Worm (Caenorhabditis elegans) whole organism, L3 larva: Measurements from ENCODE around the gene srsx-22.

Source experiments
- ZK546.5 ChIP-seq: sonication (generic microtip); optimal IDR thresholded peaks from 2 replicates; lab custom pipeline; 2017; ENCODE audit warnings: missing biosample characterization, missing genetic modification characterization
- ama-1 ChIP-seq: fragments of 150-350 bp; optimal IDR thresholded peaks from 2 replicates; lab custom pipeline; 2018
- ceh-28 ChIP-seq: fragments of 150-350 bp; optimal IDR thresholded peaks from 2 replicates; lab custom pipeline; 2014; ENCODE audit warnings: missing biosample characterization, missing genetic modification reagents, missing genetic modification characterization
- ceh-9 ChIP-seq: sonication (generic microtip); optimal IDR thresholded peaks from 2 replicates; lab custom pipeline; 2018; ENCODE audit warnings: missing biosample characterization, missing genetic modification characterization
- egl-27 ChIP-seq: sonication (generic microtip); optimal IDR thresholded peaks from 4 replicates; lab custom pipeline; 2017; ENCODE audit warnings: missing biosample characterization, missing genetic modification reagents, missing genetic modification characterization
- egl-5 ChIP-seq: fragments of 150-350 bp; optimal IDR thresholded peaks from 2 replicates; lab custom pipeline; 2017; ENCODE audit warnings: missing biosample characterization, missing genetic modification reagents, missing genetic modification characterization, inconsistent platforms
- elt-2 ChIP-seq: sonication (generic microtip); optimal IDR thresholded peaks from 2 replicates; lab custom pipeline; 2016; ENCODE audit warnings: missing genetic modification reagents, mild to moderate bottlenecking, missing genetic modification characterization, missing compliant biosample characterization
- eor-1 ChIP-seq, 2 experiments: fragments of 150-350 bp; optimal IDR thresholded peaks; 2 replicates each; lab custom pipeline; 2014 to 2018; ENCODE audit warnings: missing biosample characterization in 2 of 2, missing genetic modification characterization in 2 of 2
- fkh-10 ChIP-seq: sonication (generic microtip); optimal IDR thresholded peaks from 2 replicates; lab custom pipeline; 2017; ENCODE audit warnings: missing biosample characterization, missing genetic modification reagents, missing genetic modification characterization
- fkh-2 ChIP-seq: fragments of 150-350 bp; optimal IDR thresholded peaks from 2 replicates; lab custom pipeline; 2014; ENCODE audit warnings: missing biosample characterization, missing genetic modification reagents, missing genetic modification characterization
- hmg-11 ChIP-seq: sonication (generic microtip); optimal IDR thresholded peaks from 2 replicates; lab custom pipeline; 2016; ENCODE audit warnings: missing genetic modification characterization, missing compliant biosample characterization
- lin-15B ChIP-seq: fragments of 150-350 bp; optimal IDR thresholded peaks from 2 replicates; lab custom pipeline; 2014; ENCODE audit warnings: missing biosample characterization, missing genetic modification characterization
- lin-39 ChIP-seq: fragments of 150-350 bp; optimal IDR thresholded peaks from 2 replicates; lab custom pipeline; 2018; ENCODE audit warnings: missing biosample characterization, missing genetic modification reagents, missing genetic modification characterization
- mdl-1 ChIP-seq: fragments of 150-350 bp; optimal IDR thresholded peaks from 2 replicates; lab custom pipeline; 2014; ENCODE audit warnings: missing biosample characterization, missing genetic modification characterization
- nfya-1 ChIP-seq: sonication (generic microtip); optimal IDR thresholded peaks from 2 replicates; lab custom pipeline; 2017; ENCODE audit warnings: missing genetic modification characterization, mild to moderate bottlenecking, missing compliant biosample characterization, antibody characterized with exemption, moderate library complexity; ENCODE audit not compliant: insufficient read depth
- nhr-11 ChIP-seq: fragments of 150-350 bp; optimal IDR thresholded peaks from 2 replicates; lab custom pipeline; 2014; ENCODE audit warnings: missing biosample characterization, missing genetic modification characterization
- nhr-12 ChIP-seq: fragments of 150-350 bp; optimal IDR thresholded peaks from 2 replicates; lab custom pipeline; 2014; ENCODE audit warnings: missing biosample characterization, missing genetic modification characterization
- nhr-237 ChIP-seq: fragments of 150-350 bp; optimal IDR thresholded peaks from 2 replicates; lab custom pipeline; 2014; ENCODE audit warnings: missing biosample characterization, missing genetic modification characterization
- nhr-25 ChIP-seq: sonication (generic microtip); optimal IDR thresholded peaks from 2 replicates; lab custom pipeline; 2017; ENCODE audit warnings: missing biosample characterization, missing genetic modification characterization
- nhr-43 ChIP-seq: sonication (generic microtip); optimal IDR thresholded peaks from 2 replicates; lab custom pipeline; 2016; ENCODE audit warnings: mild to moderate bottlenecking, missing genetic modification characterization, missing compliant biosample characterization; ENCODE audit not compliant: poor library complexity, severe bottlenecking
- nhr-67 ChIP-seq: fragments of 150-350 bp; optimal IDR thresholded peaks from 2 replicates; lab custom pipeline; 2014; ENCODE audit warnings: missing biosample characterization, missing genetic modification characterization
- nhr-76 ChIP-seq: fragments of 150-350 bp; sonication (generic microtip); optimal IDR thresholded peaks from 5 replicates; lab custom pipeline; 2014; ENCODE audit warnings: missing biosample characterization, missing genetic modification characterization
- nhr-77 ChIP-seq: fragments of 150-350 bp; optimal IDR thresholded peaks from 2 replicates; lab custom pipeline; 2014; ENCODE audit warnings: missing biosample characterization, missing genetic modification characterization
- pha-4 ChIP-seq: fragments of 150-350 bp; optimal IDR thresholded peaks from 2 replicates; lab custom pipeline; 2014; ENCODE audit warnings: missing biosample characterization, missing genetic modification reagents, missing genetic modification characterization
- pqm-1 ChIP-seq: fragments of 150-350 bp; optimal IDR thresholded peaks from 2 replicates; lab custom pipeline; 2017; ENCODE audit warnings: missing biosample characterization, missing genetic modification characterization, inconsistent platforms
- sea-2 ChIP-seq: fragments of 150-350 bp; sonication (generic microtip); optimal IDR thresholded peaks from 4 replicates; lab custom pipeline; 2014; ENCODE audit warnings: missing biosample characterization, missing genetic modification reagents, missing genetic modification characterization
- tbx-2 ChIP-seq: sonication (generic microtip); optimal IDR thresholded peaks from 2 replicates; lab custom pipeline; 2016; ENCODE audit warnings: mild to moderate bottlenecking, missing genetic modification characterization, missing compliant biosample characterization
- unc-39 ChIP-seq: sonication (generic microtip); optimal IDR thresholded peaks from 4 replicates; lab custom pipeline; 2017; ENCODE audit warnings: missing biosample characterization, missing genetic modification characterization
- unc-62 ChIP-seq: fragments of 150-350 bp; sonication (generic microtip); optimal IDR thresholded peaks from 4 replicates; lab custom pipeline; 2014; ENCODE audit warnings: missing biosample characterization, missing genetic modification reagents, missing genetic modification characterization
- ztf-11 ChIP-seq: fragments of 150-350 bp; optimal IDR thresholded peaks from 2 replicates; lab custom pipeline; 2014; ENCODE audit warnings: missing biosample characterization, missing genetic modification characterization
- ztf-4 ChIP-seq: fragments of 150-350 bp; optimal IDR thresholded peaks from 2 replicates; lab custom pipeline; 2014; ENCODE audit warnings: missing biosample characterization, missing genetic modification characterization

Gene srsx-22

DNA sequence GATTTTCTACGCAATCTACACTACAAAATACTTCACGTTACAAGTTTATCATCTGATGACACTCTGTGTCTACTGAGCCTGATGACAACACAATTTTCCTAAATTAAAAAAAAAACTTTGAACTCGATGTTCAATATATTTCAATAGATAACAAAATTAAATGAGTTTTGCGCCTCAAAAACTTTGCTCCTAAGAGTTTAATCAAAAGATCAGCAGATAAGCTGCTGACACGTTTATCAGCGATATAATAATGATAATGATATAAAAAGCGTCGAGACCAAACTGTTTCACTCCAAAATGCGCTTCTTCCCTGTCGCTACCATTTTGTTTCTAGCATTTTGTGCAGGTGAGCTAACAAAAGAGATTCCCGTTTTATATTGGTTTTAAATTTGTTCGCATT, 43.8 kb upstream of the srsx-22 start, which contains the start of gene clec-218:
Gene clec-218, plus strand, starts transcription at position 262 of the 400 bp plus-strand sequence.
- TF ChIP-seq fkh-10 (GFP tag; lab: Kevin White, UChicago): no peak
- TF ChIP-seq ztf-11 (tag; lab: Kevin White, UChicago): no peak
- no peak for TF ChIP-seq nhr-12 (tag; lab: Kevin White, UChicago)
- no peak for TF ChIP-seq ceh-28 (tag; lab: Kevin White, UChicago)
- TF ChIP-seq lin-15B (tag; lab: Kevin White, UChicago): no peak
- no peak for TF ChIP-seq fkh-2 (tag; lab: Kevin White, UChicago)
- no peak for TF ChIP-seq egl-5
- TF ChIP-seq elt-2 (tag; lab: Kevin White, UChicago): peak; percentile 90
- TF ChIP-seq pqm-1: peak; percentile 78
- TF ChIP-seq ztf-4 (tag; lab: Kevin White, UChicago): no peak

DNA sequence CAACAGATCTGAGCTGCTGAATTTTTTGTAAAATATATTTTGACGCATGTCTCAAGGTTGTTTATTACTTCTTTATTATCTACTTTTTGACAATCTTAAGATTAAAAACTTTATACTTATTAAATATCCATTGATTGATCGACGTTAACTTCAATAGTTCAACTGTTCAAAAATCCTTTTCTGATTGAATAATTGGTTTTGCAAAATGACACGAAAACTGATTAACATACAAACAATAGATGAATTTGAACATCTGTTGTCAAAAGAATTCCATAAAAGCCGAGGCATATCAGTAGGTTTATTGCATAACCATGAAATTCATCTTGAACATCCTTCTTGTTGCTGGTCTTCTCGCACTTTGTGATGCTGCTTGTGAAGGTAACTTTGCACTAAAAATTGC, 40.3 kb upstream of the srsx-22 start, which contains the start of gene W02D7.12:
Gene W02D7.12, plus strand, starts transcription at position 301 of the 400 bp plus-strand sequence.
- TF ChIP-seq nhr-67 (tag; lab: Kevin White, UChicago) (no peak), nhr-43 (no peak), ztf-11 (tag; lab: Kevin White, UChicago) (no peak)

DNA sequence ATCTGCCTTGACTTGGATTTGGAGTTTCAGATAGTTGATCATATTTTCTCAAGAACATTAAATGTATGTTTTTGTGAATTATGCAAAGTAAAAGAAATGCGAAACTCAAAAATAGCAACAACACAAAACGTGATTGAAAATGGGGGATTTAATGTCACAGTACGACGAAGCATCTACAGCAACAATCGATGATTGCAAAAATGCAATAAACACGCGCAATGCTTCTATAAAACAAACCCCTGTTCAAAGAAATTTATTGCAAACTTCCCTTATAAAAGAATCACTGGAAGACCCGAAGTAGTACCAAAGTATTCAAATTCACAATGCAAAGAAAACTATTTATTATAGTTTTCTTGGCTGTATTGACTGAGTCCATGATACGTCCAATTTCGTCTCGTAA, 33.3 kb upstream of the srsx-22 start, which contains the start of gene clec-219:
Gene clec-219, plus strand, starts transcription at position 301 of the 400 bp plus-strand sequence.
- TF ChIP-seq hmg-11 (tag; lab: Kevin White, UChicago): no peak
- no peak for TF ChIP-seq eor-1 (tag; optimal IDR thresholded peaks at IDR 0.05; lab: Kevin White, UChicago)
- no peak for TF ChIP-seq egl-27
- TF ChIP-seq lin-39: no peak

DNA sequence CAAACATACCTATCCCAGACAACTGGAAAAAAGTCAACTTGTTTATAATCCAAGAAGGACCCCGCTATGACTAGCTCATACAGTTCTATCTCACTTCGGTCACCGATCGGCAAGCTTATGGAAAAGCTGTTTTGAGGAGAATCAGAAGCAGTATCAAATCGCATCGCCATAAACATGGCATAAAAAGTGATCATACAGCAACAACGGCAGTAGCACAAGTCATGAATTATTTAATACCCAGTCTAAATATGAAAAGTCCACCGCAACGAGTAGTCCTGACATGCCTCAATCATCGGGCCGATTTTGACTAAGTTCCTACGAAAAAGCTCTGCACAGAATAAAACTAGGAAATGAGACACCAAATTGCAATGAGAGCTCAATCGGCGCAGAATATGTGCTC, 27.9 kb upstream of the srsx-22 start:
- TF ChIP-seq nhr-77 (tag; lab: Kevin White, UChicago): no peak
- TF ChIP-seq nhr-76: no peak
- no peak for TF ChIP-seq tbx-2 (tag; lab: Kevin White, UChicago)
- TF ChIP-seq ztf-11 (tag; lab: Kevin White, UChicago): no peak
- no peak for TF ChIP-seq ceh-28 (tag; lab: Kevin White, UChicago)
- TF ChIP-seq ztf-4 (tag; lab: Kevin White, UChicago): no peak
- TF ChIP-seq ceh-9 (tag; lab: Kevin White, UChicago): no peak
- no peak for TF ChIP-seq lin-15B (tag; lab: Kevin White, UChicago)
- TF ChIP-seq ZK546.5 (tag; lab: Kevin White, UChicago): no peak
- no peak for TF ChIP-seq eor-1 (tag; optimal IDR thresholded peaks at IDR 0.05; lab: Kevin White, UChicago)
- no peak for TF ChIP-seq pha-4
- no peak for TF ChIP-seq nhr-43
- TF ChIP-seq nhr-237: no peak
- no peak for TF ChIP-seq nhr-25 (tag; lab: Kevin White, UChicago)

DNA sequence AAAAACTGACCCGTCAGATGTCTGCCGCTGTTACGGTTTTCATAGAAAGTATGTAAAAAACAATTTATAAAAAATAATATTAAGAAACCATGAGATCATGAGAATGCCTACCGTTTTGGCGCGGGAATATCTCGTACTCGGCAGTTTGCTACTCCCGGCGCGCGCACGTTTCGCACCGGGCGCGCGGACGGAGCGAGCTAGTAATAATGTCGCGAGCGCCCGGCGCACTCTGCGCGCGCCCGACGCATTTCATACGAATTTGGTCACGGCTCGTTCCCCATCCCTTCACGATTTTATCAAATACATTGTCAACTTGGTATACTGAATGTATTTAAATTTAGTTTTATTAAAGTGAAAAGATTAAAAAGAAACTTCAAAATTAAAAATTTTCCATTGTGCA, 25.6 kb upstream of the srsx-22 start:
- TF ChIP-seq nhr-43: no peak
- no peak for TF ChIP-seq nfya-1
- TF ChIP-seq unc-62: no peak
- no peak for TF ChIP-seq nhr-77 (tag; lab: Kevin White, UChicago)
- TF ChIP-seq mdl-1 (tag; lab: Kevin White, UChicago): no peak
- TF ChIP-seq sea-2 (GFP tag; lab: Kevin White, UChicago): no peak
- TF ChIP-seq fkh-2 (tag; lab: Kevin White, UChicago): no peak
- no peak for TF ChIP-seq nhr-237
- TF ChIP-seq nhr-76: no peak
- no peak for TF ChIP-seq eor-1 (tag; optimal IDR thresholded peaks at IDR 0.05; lab: Kevin White, UChicago)
- no peak for TF ChIP-seq fkh-10 (GFP tag; lab: Kevin White, UChicago)
- TF ChIP-seq, all 47 proteins: peak for 0

DNA sequence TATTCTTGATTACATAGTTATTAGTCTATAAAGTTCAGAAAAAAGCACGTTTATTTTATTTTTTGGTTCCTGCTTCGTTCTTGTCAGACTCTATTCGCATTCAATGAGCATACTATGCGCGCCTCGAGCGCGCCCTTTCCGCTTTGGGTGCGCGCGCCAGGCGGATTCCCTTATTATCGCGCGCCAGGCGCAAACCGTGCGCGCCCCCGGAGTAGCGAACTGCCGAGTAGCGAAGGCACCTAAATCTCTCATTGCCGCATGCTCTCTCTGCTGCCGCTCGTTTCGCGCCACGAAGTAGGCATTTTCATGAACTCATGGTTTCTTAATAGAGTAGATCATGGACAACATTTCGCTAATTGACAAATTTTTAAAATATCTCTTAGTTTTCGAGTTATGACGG, 24.4 kb upstream of the srsx-22 start:
- no peak for TF ChIP-seq unc-39 (tag; lab: Kevin White, UChicago)
- TF ChIP-seq ZK546.5 (tag; lab: Kevin White, UChicago): no peak
- TF ChIP-seq nfya-1: no peak
- TF ChIP-seq ceh-28 (tag; lab: Kevin White, UChicago): no peak
- no peak for TF ChIP-seq nhr-11
- TF ChIP-seq fkh-10 (GFP tag; lab: Kevin White, UChicago): no peak
- TF ChIP-seq ama-1: no peak
- TF ChIP-seq ztf-4 (tag; lab: Kevin White, UChicago): no peak
- no peak for TF ChIP-seq nhr-25 (tag; lab: Kevin White, UChicago)
- no peak for TF ChIP-seq nhr-77 (tag; lab: Kevin White, UChicago)
- TF ChIP-seq ceh-9 (tag; lab: Kevin White, UChicago): no peak
- TF ChIP-seq eor-1 (tag; optimal IDR thresholded peaks at IDR 0.05; lab: Kevin White, UChicago): no peak
- TF ChIP-seq pqm-1: no peak
- no peak for TF ChIP-seq nhr-43
- TF ChIP-seq tbx-2 (tag; lab: Kevin White, UChicago): no peak
- TF ChIP-seq elt-2 (tag; lab: Kevin White, UChicago): no peak
- TF ChIP-seq, all 47 proteins: peak for 0
